Fruit fly (Drosophila melanogaster) whole organism, embryonic: ENCODE data around the gene CG5157.
A peak's percentile ranks its signal among the peaks of the same experiment; 100 is the strongest.

Source experiments
- Aef1 ChIP-seq: fragments of 200-800 bp; sonication (Bioruptor generic); IDR thresholded peaks from 3 replicates; pipeline ENCODE4 v1.3.6; 2022; ENCODE audit warnings: missing biosample characterization, missing genetic modification characterization
- BtbVII ChIP-seq: fragments of 200-800 bp; sonication (Bioruptor generic); optimal IDR thresholded peaks from 3 replicates; lab custom pipeline; 2017; ENCODE audit warnings: missing biosample characterization, mild to moderate bottlenecking, missing genetic modification characterization
- CG11247 ChIP-seq: fragments of 200-800 bp; sonication (Bioruptor generic); IDR thresholded peaks from 2 replicates; pipeline ENCODE4 v1.3.6; 2022; ENCODE audit warnings: missing biosample characterization, missing genetic modification characterization
- CG11696 ChIP-seq: fragments of 200-800 bp; sonication (Bioruptor generic); IDR thresholded peaks from 2 replicates; pipeline ENCODE4 v1.3.6; 2022; ENCODE audit warnings: missing biosample characterization, missing genetic modification characterization
- CG12104 ChIP-seq: fragments of 200-800 bp; sonication (Bioruptor generic); optimal IDR thresholded peaks from 3 replicates; lab custom pipeline; 2016; ENCODE audit warnings: missing biosample characterization, missing genetic modification characterization
- CG13894 ChIP-seq: fragments of 200-800 bp; sonication (Bioruptor generic); optimal IDR thresholded peaks from 3 replicates; lab custom pipeline; 2018; ENCODE audit warnings: missing biosample characterization, mild to moderate bottlenecking, missing genetic modification characterization, moderate library complexity
- CG15269 ChIP-seq: fragments of 200-800 bp; sonication (Bioruptor generic); optimal IDR thresholded peaks from 2 replicates; lab custom pipeline; 2018; ENCODE audit warnings: missing biosample characterization, mild to moderate bottlenecking, missing genetic modification characterization, moderate library complexity
- CG15479 ChIP-seq: fragments of 200-800 bp; sonication (Bioruptor generic); optimal IDR thresholded peaks from 3 replicates; lab custom pipeline; 2019; ENCODE audit warnings: missing biosample characterization, mild to moderate bottlenecking, missing genetic modification characterization, moderate library complexity
- CG17802 ChIP-seq: fragments of 200-800 bp; sonication (Bioruptor generic); optimal IDR thresholded peaks from 2 replicates; lab custom pipeline; 2018; ENCODE audit warnings: missing biosample characterization, mild to moderate bottlenecking, missing genetic modification characterization, moderate library complexity
- CG17912 ChIP-seq: fragments of 200-800 bp; sonication (Bioruptor generic); optimal IDR thresholded peaks from 2 replicates; lab custom pipeline; 2018; ENCODE audit warnings: missing biosample characterization, mild to moderate bottlenecking, missing genetic modification characterization
- CG18476 ChIP-seq: fragments of 200-800 bp; sonication (Bioruptor generic); optimal IDR thresholded peaks from 2 replicates; lab custom pipeline; 2016; ENCODE audit warnings: missing biosample characterization, mild to moderate bottlenecking, missing genetic modification characterization
- CG2889 ChIP-seq: fragments of 200-800 bp; sonication (Bioruptor generic); IDR thresholded peaks from 3 replicates; pipeline ENCODE4 v1.3.6; 2022; ENCODE audit warnings: missing biosample characterization, missing genetic modification characterization
- CG30020 ChIP-seq: fragments of 200-800 bp; optimal IDR thresholded peaks from 2 replicates; lab custom pipeline; 2019; ENCODE audit warnings: missing biosample characterization, mild to moderate bottlenecking, missing genetic modification characterization, moderate library complexity
- CG30403 ChIP-seq: fragments of 200-800 bp; sonication (Bioruptor generic); optimal IDR thresholded peaks from 3 replicates; lab custom pipeline; 2016; ENCODE audit warnings: missing biosample characterization, missing genetic modification characterization
- CG42726 ChIP-seq: fragments of 200-800 bp; sonication (Bioruptor generic); IDR thresholded peaks from 2 replicates; pipeline ENCODE4 v1.3.6; 2022; ENCODE audit warnings: missing biosample characterization, missing genetic modification characterization; ENCODE audit not compliant: partially characterized antibody
- CG4360 ChIP-seq: fragments of 200-800 bp; sonication (Bioruptor generic); IDR thresholded peaks from 2 replicates; pipeline ENCODE4 v1.3.6; 2022; ENCODE audit warnings: missing biosample characterization, missing genetic modification characterization
- CG43689 ChIP-seq: fragments of 200-800 bp; sonication (Bioruptor generic); IDR thresholded peaks from 2 replicates; pipeline ENCODE4 v1.3.6; 2022; ENCODE audit warnings: missing biosample characterization, missing genetic modification characterization
- CG4424 ChIP-seq: fragments of 200-800 bp; sonication (Bioruptor generic); optimal IDR thresholded peaks from 3 replicates; lab custom pipeline; 2016; ENCODE audit warnings: missing biosample characterization, missing genetic modification characterization
- CG5180 ChIP-seq: fragments of 200-800 bp; sonication (Bioruptor generic); optimal IDR thresholded peaks from 3 replicates; lab custom pipeline; 2017; ENCODE audit warnings: missing biosample characterization, missing genetic modification characterization, mild to moderate bottlenecking, moderate library complexity, missing genetic modification reagents
- CG5953 ChIP-seq: fragments of 200-800 bp; sonication (Bioruptor generic); IDR thresholded peaks from 2 replicates; pipeline ENCODE4 v1.3.6; 2022; ENCODE audit warnings: missing biosample characterization, missing genetic modification characterization
- CG6683 ChIP-seq: fragments of 200-800 bp; sonication (Bioruptor generic); optimal IDR thresholded peaks from 2 replicates; lab custom pipeline; 2017; ENCODE audit warnings: missing biosample characterization, mild to moderate bottlenecking, missing genetic modification characterization, missing genetic modification reagents
- CG7357 ChIP-seq: fragments of 200-800 bp; sonication (Bioruptor generic); IDR thresholded peaks from 3 replicates; pipeline ENCODE4 v1.3.6; 2022; ENCODE audit warnings: missing biosample characterization, missing genetic modification characterization
- CG7987 ChIP-seq: fragments of 200-800 bp; sonication (Bioruptor generic); optimal IDR thresholded peaks from 2 replicates; lab custom pipeline; 2018; ENCODE audit warnings: missing biosample characterization, mild to moderate bottlenecking, missing genetic modification characterization, moderate library complexity
- CTCF ChIP-seq: fragments of 200-800 bp; sonication (Bioruptor generic); optimal IDR thresholded peaks from 2 replicates; lab custom pipeline; 2017; ENCODE audit warnings: missing biosample characterization, mild to moderate bottlenecking, missing genetic modification characterization, moderate library complexity
- Dbx ChIP-seq: fragments of 200-800 bp; sonication (Bioruptor generic); IDR thresholded peaks from 3 replicates; pipeline ENCODE4 v1.3.6; 2022; ENCODE audit warnings: missing biosample characterization, missing genetic modification characterization
- Drgx ChIP-seq: fragments of 200-800 bp; sonication (Bioruptor generic); IDR thresholded peaks from 2 replicates; pipeline ENCODE4 v1.3.6; 2022; ENCODE audit warnings: missing biosample characterization, missing genetic modification characterization
- HLH54F ChIP-seq: fragments of 200-800 bp; sonication (Bioruptor generic); optimal IDR thresholded peaks from 3 replicates; lab custom pipeline; 2016; ENCODE audit warnings: missing biosample characterization, missing genetic modification characterization
- Hr78 ChIP-seq, 2 experiments: fragments of 200-800 bp in 1 of 2; fragments of >200 bp in 1 of 2; sonication (Bioruptor generic) in 1 of 2; optimal IDR thresholded peaks; 2 replicates each; lab custom pipeline; 2017 to 2019; ENCODE audit warnings: missing biosample characterization in 2 of 2, missing genetic modification characterization in 2 of 2, mild to moderate bottlenecking in 1 of 2, moderate library complexity in 1 of 2
- Optix ChIP-seq: fragments of 200-800 bp; sonication (Bioruptor generic); IDR thresholded peaks from 3 replicates; pipeline ENCODE4 v1.3.6; 2022; ENCODE audit warnings: missing biosample characterization, missing genetic modification characterization
- Sin3A ChIP-seq: fragments of >200 bp; optimal IDR thresholded peaks from 2 replicates; lab custom pipeline; 2018
- Trl ChIP-seq, 3 experiments: fragments of >200 bp in 2 of 3; fragments of 200-800 bp in 1 of 3; sonication (Bioruptor generic) in 1 of 3; optimal IDR thresholded peaks; 2 replicates in 1 of 3; 3 replicates in 2 of 3; lab custom pipeline; 2016 to 2017; ENCODE audit warnings: missing biosample characterization in 1 of 3, missing genetic modification characterization in 1 of 3
- ash1 ChIP-seq: fragments of 200-800 bp; sonication (Bioruptor generic); optimal IDR thresholded peaks from 2 replicates; lab custom pipeline; 2018; ENCODE audit warnings: missing biosample characterization, mild to moderate bottlenecking, missing genetic modification characterization
- bowl ChIP-seq: fragments of 200-800 bp; sonication (Bioruptor generic); IDR thresholded peaks from 2 replicates; pipeline ENCODE4 v1.3.6; 2022; ENCODE audit warnings: missing biosample characterization, missing genetic modification characterization
- cato ChIP-seq: fragments of 200-800 bp; sonication (Bioruptor generic); optimal IDR thresholded peaks from 2 replicates; lab custom pipeline; 2016; ENCODE audit warnings: missing biosample characterization, missing genetic modification characterization, borderline replicate concordance
- dmrt99B ChIP-seq: fragments of 200-800 bp; sonication (Bioruptor generic); optimal IDR thresholded peaks from 2 replicates; lab custom pipeline; 2018; ENCODE audit warnings: missing biosample characterization, mild to moderate bottlenecking, missing genetic modification characterization, moderate library complexity
- fd102C ChIP-seq: fragments of 200-800 bp; sonication (Bioruptor generic); optimal IDR thresholded peaks from 2 replicates; lab custom pipeline; 2018; ENCODE audit warnings: missing biosample characterization, mild to moderate bottlenecking, missing genetic modification characterization, moderate library complexity
- fd3F ChIP-seq: fragments of 200-800 bp; sonication (Bioruptor generic); optimal IDR thresholded peaks from 2 replicates; lab custom pipeline; 2018; ENCODE audit warnings: missing biosample characterization, mild to moderate bottlenecking, missing genetic modification characterization, moderate library complexity
- hth ChIP-seq: fragments of >200 bp; optimal IDR thresholded peaks from 2 replicates; lab custom pipeline; 2017; ENCODE audit warnings: inconsistent platforms
- klu ChIP-seq: fragments of 200-800 bp; sonication (Bioruptor generic); IDR thresholded peaks from 2 replicates; pipeline ENCODE4 v1.3.6; 2022; ENCODE audit warnings: missing biosample characterization, missing genetic modification characterization
- lilli ChIP-seq: fragments of 200-800 bp; sonication (Bioruptor generic); optimal IDR thresholded peaks from 3 replicates; lab custom pipeline; 2016; ENCODE audit warnings: missing biosample characterization, missing genetic modification characterization
- luna ChIP-seq: fragments of 200-800 bp; sonication (Bioruptor generic); optimal IDR thresholded peaks from 2 replicates; lab custom pipeline; 2016; ENCODE audit warnings: missing biosample characterization, missing genetic modification characterization
- mirr ChIP-seq: fragments of 200-800 bp; sonication (Bioruptor generic); optimal IDR thresholded peaks from 3 replicates; lab custom pipeline; 2018; ENCODE audit warnings: missing biosample characterization, mild to moderate bottlenecking, missing genetic modification characterization
- ranshi ChIP-seq: fragments of 200-800 bp; sonication (Bioruptor generic); IDR thresholded peaks from 2 replicates; pipeline ENCODE4 v1.3.6; 2022; ENCODE audit warnings: missing biosample characterization, missing genetic modification characterization
- sens-2 ChIP-seq: fragments of 200-800 bp; sonication (Bioruptor generic); IDR thresholded peaks from 2 replicates; pipeline ENCODE4 v1.3.6; 2022; ENCODE audit warnings: missing biosample characterization, missing genetic modification characterization
- seq ChIP-seq: fragments of 200-800 bp; sonication (Bioruptor generic); IDR thresholded peaks from 2 replicates; pipeline ENCODE4 v1.3.6; 2022; ENCODE audit warnings: missing biosample characterization, missing genetic modification characterization
- sim ChIP-seq: fragments of 200-800 bp; sonication (Bioruptor generic); IDR thresholded peaks from 2 replicates; pipeline ENCODE4 v1.3.6; 2022; ENCODE audit warnings: missing biosample characterization, missing genetic modification characterization
- ssp ChIP-seq: fragments of 200-800 bp; sonication (Bioruptor generic); IDR thresholded peaks from 2 replicates; pipeline ENCODE4 v1.3.6; 2022; ENCODE audit warnings: missing biosample characterization, missing genetic modification characterization
- tin ChIP-seq: fragments of 200-800 bp; sonication (Bioruptor generic); optimal IDR thresholded peaks from 3 replicates; lab custom pipeline; 2016; ENCODE audit warnings: missing biosample characterization, missing genetic modification characterization
- trem ChIP-seq: fragments of 200-800 bp; optimal IDR thresholded peaks from 3 replicates; lab custom pipeline; 2019; ENCODE audit warnings: missing biosample characterization, mild to moderate bottlenecking, missing genetic modification characterization, moderate library complexity
- z ChIP-seq: fragments of 200-800 bp; sonication (Bioruptor generic); IDR thresholded peaks from 3 replicates; pipeline ENCODE4 v1.3.6; 2022; ENCODE audit warnings: missing biosample characterization, missing genetic modification characterization
- zfh2 ChIP-seq: fragments of 200-800 bp; sonication (Bioruptor generic); optimal IDR thresholded peaks from 2 replicates; lab custom pipeline; 2016; ENCODE audit warnings: missing biosample characterization, missing genetic modification characterization

Gene CG5157

DNA sequence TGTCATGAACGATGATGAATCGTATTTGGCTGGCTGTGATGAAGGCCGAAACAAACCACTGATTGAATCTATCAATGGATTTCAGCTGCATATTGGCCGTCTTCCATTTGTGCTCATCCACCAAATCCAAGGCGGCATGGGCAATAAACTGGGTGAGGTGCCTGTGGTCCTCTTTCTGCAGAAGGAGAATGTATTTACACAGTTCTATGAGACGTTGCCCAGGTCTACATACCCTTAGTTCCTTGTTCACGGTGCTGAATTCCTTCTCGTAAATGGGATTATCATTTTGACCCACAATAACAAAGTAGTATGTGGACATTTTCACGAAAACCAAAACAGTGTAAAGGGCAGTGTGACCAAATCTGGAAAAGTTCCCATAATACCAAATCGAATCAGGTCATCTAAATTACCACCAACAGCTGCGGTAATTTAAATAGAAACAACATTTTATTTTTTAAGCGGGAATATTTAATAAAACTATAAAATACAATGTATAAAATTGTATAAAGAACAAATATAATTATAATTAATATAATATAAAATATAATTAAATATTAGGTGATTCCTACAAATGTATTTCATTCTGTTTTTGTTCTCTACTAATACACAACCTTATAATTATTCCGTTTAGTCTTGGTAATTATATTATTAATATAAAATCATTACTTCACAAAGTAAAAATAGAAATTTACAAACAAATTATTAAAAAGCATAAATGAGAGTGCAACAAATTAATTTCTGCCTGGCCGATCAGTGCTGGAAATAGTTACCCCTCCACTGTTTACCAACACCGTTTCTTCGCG, 6.2 kb downstream of the CG5157 start, which contains the start of the genes Trs20 and elg1 (continued):
- TF ChIP-seq ash1 (GFP tag; lab: Kevin White, UChicago) (no peak), Hr78 (GFP tag; optimal IDR thresholded peaks at IDR 0.05; lab: Kevin White, UChicago) (peak in 1 of 2 experiments; percentile 44), Optix (GFP tag; lab: Robert Waterston, UW) (no peak), fd3F (GFP tag; lab: Kevin White, UChicago) (peak; percentile 46), Sin3A (lab: Kevin White, UChicago) (no peak), ranshi (GFP tag; lab: Robert Waterston, UW) (peak; percentile 5; the same call in 1 of the 2 replicates), CG42726 (GFP tag; lab: Robert Waterston, UW) (no peak), z (GFP tag; lab: Robert Waterston, UW) (no peak), mirr (GFP tag; lab: Kevin White, UChicago) (no peak), CG18476 (GFP tag; lab: Kevin White, UChicago) (no peak), CG12104 (GFP tag; lab: Kevin White, UChicago) (peak; percentile 42), seq (0 out of 2 replicates have a peak, but pooled peaks have one; percentile 22), luna (no peak), CG17802 (tag; lab: Kevin White, UChicago) (no peak), hth (no peak), CG6683 (GFP tag; lab: Kevin White, UChicago) (peak; percentile 10), Trl (optimal IDR thresholded peaks at IDR 0.05; lab: Kevin White, UChicago) (no peak), Trl (GFP tag; optimal IDR thresholded peaks at IDR 0.05; lab: Kevin White, UChicago) (no peak), cato (GFP tag; lab: Kevin White, UChicago) (peak; percentile 15), Drgx (GFP tag; lab: Robert Waterston, UW) (no peak), CG7357 (GFP tag; lab: Robert Waterston, UW) (no peak), CG13894 (tag; lab: Kevin White, UChicago) (peak; percentile 15), CG30403 (GFP tag; lab: Kevin White, UChicago) (peak; percentile 45), Aef1 (peak; percentile 17; the same call in 1 of the 3 replicates), klu (GFP tag; lab: Robert Waterston, UW) (no peak), lilli (GFP tag; lab: Kevin White, UChicago) (peak; percentile 45), bowl (GFP tag; lab: Robert Waterston, UW) (no peak), CTCF (GFP tag; lab: Kevin White, UChicago) (no peak), CG43689 (GFP tag; lab: Robert Waterston, UW) (no peak), HLH54F (GFP tag; lab: Kevin White, UChicago) (peak; percentile 21), trem (tag; lab: Kevin White, UChicago) (peak; percentile 56), ssp (GFP tag; lab: Robert Waterston, UW) (no peak), CG4424 (peak; percentile 43), sens-2 (no peak), fd102C (GFP tag; lab: Kevin White, UChicago) (no peak), CG2889 (no peak), CG15269 (peak; percentile 69), dmrt99B (tag; lab: Kevin White, UChicago) (no peak), CG30020 (tag; lab: Kevin White, UChicago) (peak; percentile 71), tin (GFP tag; lab: Kevin White, UChicago) (peak; percentile 24), CG17912 (GFP tag; lab: Kevin White, UChicago) (no peak), Dbx (GFP tag; lab: Robert Waterston, UW) (peak; percentile 63; the same call in 2 of the 3 replicates), CG11247 (GFP tag; lab: Robert Waterston, UW) (no peak), zfh2 (GFP tag; lab: Kevin White, UChicago) (peak; percentile 10), BtbVII (GFP tag; lab: Kevin White, UChicago) (no peak), sim (GFP tag; lab: Robert Waterston, UW) (no peak), CG11696 (peak; percentile 100), CG5180 (GFP tag; lab: Kevin White, UChicago) (no peak), CG5953 (GFP tag; lab: Robert Waterston, UW) (no peak), CG7987 (GFP tag; lab: Kevin White, UChicago) (no peak), CG4360 (GFP tag; lab: Robert Waterston, UW) (no peak), CG15479 (GFP tag; lab: Kevin White, UChicago) (no peak)
